Worm (Caenorhabditis elegans) whole organism, L4 larva: ENCODE data around the gene mlt-11.

Source experiments
- D1046.2 ChIP-seq: fragments of 200-800 bp; sonication (Bioruptor generic); IDR thresholded peaks from 2 replicates; pipeline ENCODE4 v1.3.6; 2022; ENCODE audit warnings: missing genetic modification characterization, missing compliant biosample characterization
- F26F4.8 ChIP-seq: fragments of 200-800 bp; sonication (Bioruptor generic); conservative IDR thresholded peaks from 2 replicates; pipeline ENCODE4 v1.3.6; 2022; ENCODE audit warnings: missing genetic modification characterization, missing compliant biosample characterization
- R02D3.7 ChIP-seq: fragments of 150-350 bp; sonication (generic microtip); optimal IDR thresholded peaks from 3 replicates; lab custom pipeline; 2014; ENCODE audit warnings: missing biosample characterization, missing genetic modification characterization
- Y105C5A.15 ChIP-seq: fragments of 200-800 bp; sonication (Bioruptor generic); IDR thresholded peaks from 2 replicates; pipeline ENCODE4 v1.3.6; 2022; ENCODE audit warnings: missing genetic modification characterization, missing compliant biosample characterization
- ZK337.2 ChIP-seq: fragments of 200-800 bp; sonication (Bioruptor generic); IDR thresholded peaks from 2 replicates; pipeline ENCODE4 v1.3.6; 2022; ENCODE audit warnings: missing genetic modification reagents, missing genetic modification characterization, missing compliant biosample characterization
- arid-1 ChIP-seq: fragments of 200-800 bp; sonication (Bioruptor generic); conservative IDR thresholded peaks from 2 replicates; pipeline ENCODE4 v1.3.6; 2022; ENCODE audit warnings: missing genetic modification reagents, missing genetic modification characterization, missing compliant biosample characterization
- ceh-28 ChIP-seq: fragments of 150-350 bp; optimal IDR thresholded peaks from 2 replicates; lab custom pipeline; 2014; ENCODE audit warnings: missing biosample characterization, missing genetic modification reagents, missing genetic modification characterization
- ceh-44 ChIP-seq: fragments of 200-800 bp; sonication (Bioruptor generic); IDR thresholded peaks from 2 replicates; pipeline ENCODE4 v1.3.6; 2022; ENCODE audit warnings: missing genetic modification reagents, missing genetic modification characterization, missing compliant biosample characterization
- cey-2 ChIP-seq: sonication (generic microtip); optimal IDR thresholded peaks from 3 replicates; lab custom pipeline; 2017; ENCODE audit warnings: missing genetic modification characterization, mild to moderate bottlenecking, missing compliant biosample characterization, antibody characterized with exemption, borderline replicate concordance; ENCODE audit not compliant: insufficient read depth
- dmd-6 ChIP-seq: fragments of 200-800 bp; sonication (Bioruptor generic); IDR thresholded peaks from 2 replicates; pipeline ENCODE4 v1.3.6; 2022; ENCODE audit warnings: missing genetic modification reagents, missing genetic modification characterization, missing compliant biosample characterization
- dpl-1 ChIP-seq: fragments of 150-350 bp; optimal IDR thresholded peaks from 2 replicates; lab custom pipeline; 2014; ENCODE audit warnings: missing biosample characterization, missing genetic modification reagents, missing genetic modification characterization
- duxl-1 ChIP-seq: sonication (generic microtip); optimal IDR thresholded peaks from 2 replicates; lab custom pipeline; 2016; ENCODE audit warnings: mild to moderate bottlenecking, missing genetic modification characterization, moderate library complexity, missing compliant biosample characterization; ENCODE audit not compliant: poor library complexity
- fkh-10 ChIP-seq: fragments of 150-350 bp; optimal IDR thresholded peaks from 2 replicates; lab custom pipeline; 2014; ENCODE audit warnings: missing biosample characterization, missing genetic modification reagents, missing genetic modification characterization
- hif-1 ChIP-seq, 2 experiments: sonication (generic microtip); optimal IDR thresholded peaks; 2 replicates each; lab custom pipeline; 2016 to 2017; ENCODE audit warnings: missing compliant biosample characterization in 2 of 2, missing genetic modification characterization in 2 of 2, missing genetic modification reagents in 2 of 2, missing genotype in 2 of 2, mild to moderate bottlenecking in 1 of 2
- hlh-30 ChIP-seq: sonication (generic microtip); optimal IDR thresholded peaks from 2 replicates; lab custom pipeline; 2017; ENCODE audit warnings: antibody characterized with exemption, mild to moderate bottlenecking, missing genetic modification characterization, missing compliant biosample characterization; ENCODE audit not compliant: insufficient read depth
- hmg-1.1 ChIP-seq: fragments of 200-800 bp; sonication (Bioruptor generic); IDR thresholded peaks from 2 replicates; pipeline ENCODE4 v1.3.6; 2022; ENCODE audit warnings: missing genetic modification reagents, missing genetic modification characterization, missing compliant biosample characterization
- lim-7 ChIP-seq: fragments of 200-800 bp; sonication (Bioruptor generic); IDR thresholded peaks from 2 replicates; pipeline ENCODE4 v1.3.6; 2022; ENCODE audit warnings: missing genetic modification characterization, missing compliant biosample characterization
- lin-1 ChIP-seq: fragments of 200-800 bp; sonication (Bioruptor generic); IDR thresholded peaks from 2 replicates; pipeline ENCODE4 v1.3.6; 2022; ENCODE audit warnings: missing genetic modification reagents, missing genetic modification characterization, missing compliant biosample characterization
- lin-13 ChIP-seq: fragments of 150-350 bp; optimal IDR thresholded peaks from 2 replicates; lab custom pipeline; 2014; ENCODE audit warnings: missing biosample characterization, missing genetic modification reagents, missing genetic modification characterization
- lin-39 ChIP-seq: fragments of 150-350 bp; optimal IDR thresholded peaks from 2 replicates; lab custom pipeline; 2014; ENCODE audit warnings: missing biosample characterization, missing genetic modification reagents, missing genetic modification characterization
- lir-3 ChIP-seq: sonication (generic microtip); optimal IDR thresholded peaks from 2 replicates; lab custom pipeline; 2016; ENCODE audit warnings: mild to moderate bottlenecking, missing genetic modification characterization, missing compliant biosample characterization
- madf-5 ChIP-seq, 2 experiments: fragments of 200-800 bp; sonication (Bioruptor generic); IDR thresholded peaks; 2 replicates each; pipeline ENCODE4 v1.3.6; 2022; ENCODE audit warnings: missing compliant biosample characterization in 2 of 2, missing genetic modification characterization in 2 of 2
- mdl-1 ChIP-seq, 2 experiments: fragments of 150-350 bp in 1 of 2; sonication (generic microtip) in 1 of 2; optimal IDR thresholded peaks; 2 replicates each; lab custom pipeline; 2014 to 2017; ENCODE audit warnings: missing biosample characterization in 2 of 2, missing genetic modification characterization in 2 of 2
- mep-1 ChIP-seq: fragments of 150-350 bp; sonication (generic microtip); optimal IDR thresholded peaks from 3 replicates; lab custom pipeline; 2014; ENCODE audit warnings: missing biosample characterization, missing genetic modification characterization
- mes-2 ChIP-seq: sonication (generic microtip); optimal IDR thresholded peaks from 2 replicates; lab custom pipeline; 2016; ENCODE audit warnings: missing genotype, mild to moderate bottlenecking, missing genetic modification characterization, missing compliant biosample characterization; ENCODE audit not compliant: poor library complexity, severe bottlenecking
- nhr-102 ChIP-seq: sonication (generic microtip); optimal IDR thresholded peaks from 2 replicates; lab custom pipeline; 2016; ENCODE audit warnings: mild to moderate bottlenecking, missing genetic modification characterization, moderate library complexity, missing compliant biosample characterization
- nhr-76 ChIP-seq: fragments of 150-350 bp; optimal IDR thresholded peaks from 2 replicates; lab custom pipeline; 2014; ENCODE audit warnings: missing biosample characterization, missing genetic modification characterization
- php-3 ChIP-seq: fragments of 200-800 bp; sonication (Bioruptor generic); IDR thresholded peaks from 2 replicates; pipeline ENCODE4 v1.3.6; 2022; ENCODE audit warnings: missing genetic modification reagents, missing genetic modification characterization, missing compliant biosample characterization
- pqm-1 ChIP-seq: sonication (generic microtip); optimal IDR thresholded peaks from 2 replicates; lab custom pipeline; 2017; ENCODE audit warnings: missing biosample characterization, missing genetic modification characterization
- tra-1 ChIP-seq: fragments of 200-800 bp; sonication (Bioruptor generic); IDR thresholded peaks from 2 replicates; pipeline ENCODE4 v1.3.6; 2022; ENCODE audit warnings: missing genetic modification reagents, missing genetic modification characterization, missing compliant biosample characterization
- unc-62 ChIP-seq, 3 experiments: fragments of 150-350 bp in 1 of 3; sonication (generic microtip); optimal IDR thresholded peaks in 2 of 3; peaks in 1 of 3; 1 replicate in 1 of 3; 2 replicates in 2 of 3; lab custom pipeline; 2014 to 2017; ENCODE audit warnings: missing biosample characterization in 3 of 3, missing genetic modification characterization in 3 of 3, missing genetic modification reagents in 3 of 3, missing genotype in 1 of 3
- zag-1 ChIP-seq: fragments of 150-350 bp; optimal IDR thresholded peaks from 2 replicates; lab custom pipeline; 2014; ENCODE audit warnings: missing biosample characterization, missing genetic modification characterization
- zip-2 ChIP-seq: fragments of 150-350 bp; optimal IDR thresholded peaks from 2 replicates; lab custom pipeline; 2014; ENCODE audit warnings: missing biosample characterization, missing genetic modification characterization

mlt-11 gene

DNA sequence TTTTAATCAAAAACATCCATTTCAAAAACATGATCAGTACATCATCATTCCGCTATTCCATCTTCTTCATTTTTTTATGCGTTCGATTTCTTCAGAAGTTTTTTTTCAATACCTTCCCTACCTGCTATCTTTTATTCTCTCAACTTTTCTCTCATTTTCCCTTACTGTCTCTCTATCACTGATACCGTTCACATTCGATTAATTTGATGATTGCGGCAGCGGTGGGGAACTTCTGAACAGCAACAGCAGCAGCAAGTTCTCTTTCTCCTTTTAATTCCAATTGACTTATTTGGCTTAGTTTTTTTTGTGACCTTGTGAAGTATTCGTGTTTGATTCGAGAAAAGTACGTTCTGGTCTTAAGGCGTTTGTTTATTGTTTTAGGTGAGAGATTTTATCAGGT lies 18.1 kb upstream of the mlt-11 start (continued):
- TF ChIP-seq cey-2 (tag; lab: Kevin White, UChicago) (peak; percentile 32), duxl-1 (tag; lab: Kevin White, UChicago) (no peak), mes-2 (tag; lab: Kevin White, UChicago) (no peak), lim-7 (GFP tag; lab: Robert Waterston, UW) (no peak), ceh-28 (tag; lab: Kevin White, UChicago) (no peak), php-3 (GFP tag; lab: Robert Waterston, UW) (no peak), mep-1 (tag; lab: Kevin White, UChicago) (no peak), nhr-76 (tag; lab: Kevin White, UChicago) (no peak)

DNA sequence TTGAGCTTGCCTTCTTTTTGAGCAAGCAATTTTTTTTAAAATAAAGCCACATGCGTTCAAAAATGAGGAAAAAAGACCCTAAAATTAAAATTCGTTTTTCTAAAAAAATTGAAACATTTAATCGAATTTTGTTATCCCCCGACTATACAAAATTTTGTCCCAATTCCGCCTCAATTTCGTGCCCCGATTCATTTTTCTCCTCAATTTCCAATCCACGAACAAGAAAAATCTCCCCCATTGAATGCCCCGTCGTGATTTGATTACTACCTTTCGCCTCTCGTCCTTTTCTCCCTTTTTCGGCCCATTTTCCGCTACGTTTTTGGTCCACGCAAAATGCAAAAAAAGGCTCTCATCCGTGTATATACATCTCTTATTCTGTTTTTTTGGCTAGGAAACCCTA lies 15.1 kb upstream of the mlt-11 start:
- TF ChIP-seq madf-5 (GFP tag; IDR thresholded peaks at IDR 0.05; lab: Robert Waterston, UW) (no peak), fkh-10 (GFP tag; lab: Kevin White, UChicago) (peak; percentile 14), lin-1 (GFP tag; lab: Robert Waterston, UW) (no peak)

DNA sequence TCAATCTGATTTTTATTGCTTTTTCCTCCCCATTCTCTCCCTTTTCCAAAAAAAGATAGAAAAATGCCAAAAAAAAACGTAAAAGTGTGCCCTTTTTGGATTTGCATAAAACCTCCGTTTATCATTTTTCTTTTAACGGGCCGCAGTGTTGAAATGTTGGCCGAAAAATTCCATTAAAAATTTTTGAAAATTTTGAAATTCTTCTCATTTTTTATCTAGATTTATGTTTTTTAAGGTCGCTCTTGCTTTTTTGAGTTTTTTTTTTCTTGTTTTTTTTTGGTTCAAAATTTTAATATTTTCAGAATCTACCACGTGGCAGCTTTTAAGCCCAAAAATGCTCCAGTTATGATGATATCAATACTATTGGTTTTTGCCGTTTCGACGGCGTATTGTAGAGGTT lies 12.7 kb upstream of the mlt-11 start, which contains the start of gene mnr-1:
TSS of gene mnr-1 (plus strand) at position 301 of the 400 bp plus-strand sequence.
- TF ChIP-seq F26F4.8 (GFP tag; lab: Robert Waterston, UW) (no peak), lim-7 (GFP tag; lab: Robert Waterston, UW) (no peak), nhr-102 (tag; lab: Kevin White, UChicago) (no peak), arid-1 (no peak), D1046.2 (GFP tag; lab: Robert Waterston, UW) (no peak), hif-1 (tag; optimal IDR thresholded peaks at IDR 0.05; lab: Kevin White, UChicago) (no peak), mdl-1 (tag; optimal IDR thresholded peaks at IDR 0.05; lab: Kevin White, UChicago) (no peak)

DNA sequence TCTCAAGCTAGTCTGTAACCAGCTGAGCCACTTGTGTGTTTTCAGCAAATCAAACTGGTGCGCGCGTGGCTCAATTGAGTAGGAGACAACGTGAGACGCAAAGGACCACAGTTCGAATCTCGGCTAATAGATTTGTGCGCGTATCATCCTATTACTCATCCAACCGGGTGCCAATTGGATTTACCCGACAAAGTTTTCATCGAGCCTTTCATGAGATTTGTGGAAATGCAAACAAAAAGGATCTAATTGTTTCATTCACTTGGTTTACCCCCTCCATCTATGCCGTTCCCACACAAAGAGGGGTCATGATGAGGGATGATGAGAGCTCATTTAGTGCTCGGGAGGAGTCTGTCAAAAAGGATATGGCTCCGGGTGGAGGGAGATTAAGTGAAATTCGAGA lies 11.8 kb upstream of the mlt-11 start:
- TF ChIP-seq pqm-1 (tag; lab: Kevin White, UChicago) (no peak), hlh-30 (tag; lab: Kevin White, UChicago) (no peak), lir-3 (tag; lab: Kevin White, UChicago) (no peak), dmd-6 (GFP tag; lab: Robert Waterston, UW) (no peak), R02D3.7 (tag; lab: Kevin White, UChicago) (no peak), ZK337.2 (GFP tag; lab: Robert Waterston, UW) (no peak), lin-13 (GFP tag; lab: Kevin White, UChicago) (no peak), tra-1 (GFP tag; lab: Robert Waterston, UW) (no peak), ceh-44 (GFP tag; lab: Robert Waterston, UW) (no peak), lin-39 (tag; lab: Kevin White, UChicago) (no peak), zip-2 (tag; lab: Kevin White, UChicago) (no peak), Y105C5A.15 (GFP tag; lab: Robert Waterston, UW) (no peak), dpl-1 (no peak)

DNA sequence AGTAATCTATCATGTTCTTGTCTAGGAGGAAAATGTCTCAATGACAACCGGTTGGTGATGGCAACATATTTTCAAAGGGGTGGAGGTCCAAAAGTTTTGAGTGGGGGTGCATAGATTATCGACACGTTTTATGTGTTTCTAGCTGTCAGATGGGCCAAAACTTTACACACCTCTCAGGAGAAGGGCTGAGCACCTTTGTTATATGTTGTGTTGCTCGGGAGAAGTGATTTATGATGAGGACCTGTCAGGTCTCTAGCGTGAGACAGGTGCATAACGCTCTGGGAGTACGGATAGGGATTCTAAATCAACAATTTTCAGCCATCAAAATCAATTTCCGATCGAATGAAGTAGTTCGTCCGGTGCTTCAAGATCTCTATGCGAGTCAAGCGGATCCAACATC lies 10.4 kb upstream of the mlt-11 start:
- TF ChIP-seq unc-62 (GFP tag; optimal IDR thresholded peaks at IDR 0.05 in 1 of 2; lab: Kevin White, UChicago) (peak in 1 of 2 experiments; percentile 35), unc-62 (tag; optimal IDR thresholded peaks at IDR 0.05; lab: Kevin White, UChicago) (no peak), hmg-1.1 (GFP tag; lab: Robert Waterston, UW) (no peak), zag-1 (tag; lab: Kevin White, UChicago) (no peak)
